Worm (Caenorhabditis elegans) whole organism, young adult: ENCODE results near the gene F11C1.10.

Source experiments
- B0261.1 ChIP-seq: sonication (generic microtip); optimal IDR thresholded peaks from 2 replicates; lab custom pipeline; 2016; ENCODE audit warnings: mild to moderate bottlenecking, missing genetic modification characterization, moderate library complexity, missing compliant biosample characterization
- D2030.7 ChIP-seq: fragments of 200-800 bp; sonication (Bioruptor generic); IDR thresholded peaks from 2 replicates; pipeline ENCODE4 v1.3.6; 2022; ENCODE audit warnings: missing genetic modification reagents, missing genetic modification characterization, missing compliant biosample characterization
- F23B12.7 ChIP-seq: sonication (generic microtip); optimal IDR thresholded peaks from 2 replicates; lab custom pipeline; 2017; ENCODE audit warnings: missing genetic modification characterization, mild to moderate bottlenecking, missing compliant biosample characterization, antibody characterized with exemption, moderate library complexity; ENCODE audit not compliant: insufficient read depth
- F33H1.4 ChIP-seq: fragments of 200-800 bp; sonication (Bioruptor generic); IDR thresholded peaks from 2 replicates; pipeline ENCODE4 v1.3.6; 2022; ENCODE audit warnings: missing genetic modification reagents, missing genetic modification characterization, missing compliant biosample characterization
- F52B5.7 ChIP-seq: sonication (generic microtip); optimal IDR thresholded peaks from 2 replicates; lab custom pipeline; 2016; ENCODE audit warnings: mild to moderate bottlenecking, missing genetic modification characterization, missing compliant biosample characterization
- F57C9.4 ChIP-seq: sonication (generic microtip); optimal IDR thresholded peaks from 2 replicates; lab custom pipeline; 2017; ENCODE audit warnings: mild to moderate bottlenecking, missing genetic modification characterization, missing compliant biosample characterization
- K11D2.4 ChIP-seq: fragments of 200-800 bp; sonication (Bioruptor generic); IDR thresholded peaks from 2 replicates; pipeline ENCODE4 v1.3.6; 2022; ENCODE audit warnings: missing genetic modification reagents, missing genetic modification characterization, missing compliant biosample characterization
- T26A5.8 ChIP-seq: sonication (generic microtip); optimal IDR thresholded peaks from 2 replicates; lab custom pipeline; 2016; ENCODE audit warnings: missing genetic modification characterization, missing compliant biosample characterization
- ZK185.1 ChIP-seq: sonication (generic microtip); optimal IDR thresholded peaks from 2 replicates; lab custom pipeline; 2016; ENCODE audit warnings: mild to moderate bottlenecking, missing genetic modification characterization, missing compliant biosample characterization; ENCODE audit not compliant: poor library complexity, severe bottlenecking
- athp-1 ChIP-seq: sonication (generic microtip); optimal IDR thresholded peaks from 2 replicates; lab custom pipeline; 2017; ENCODE audit warnings: mild to moderate bottlenecking, missing genetic modification characterization, missing compliant biosample characterization
- ceh-100 ChIP-seq: fragments of 200-800 bp; sonication (Bioruptor generic); IDR thresholded peaks from 2 replicates; pipeline ENCODE4 v1.3.6; 2022; ENCODE audit warnings: missing genetic modification reagents, missing genetic modification characterization, missing compliant biosample characterization
- chd-7 ChIP-seq: sonication (generic microtip); optimal IDR thresholded peaks from 2 replicates; lab custom pipeline; 2016; ENCODE audit warnings: mild to moderate bottlenecking, missing genetic modification characterization, moderate library complexity, missing compliant biosample characterization
- die-1 ChIP-seq: sonication (generic microtip); optimal IDR thresholded peaks from 2 replicates; lab custom pipeline; 2016; ENCODE audit warnings: missing genotype, mild to moderate bottlenecking, missing genetic modification characterization, missing compliant biosample characterization
- dpff-1 ChIP-seq: sonication (generic microtip); optimal IDR thresholded peaks from 2 replicates; lab custom pipeline; 2017; ENCODE audit warnings: mild to moderate bottlenecking, missing genetic modification characterization, missing compliant biosample characterization
- egl-44 ChIP-seq: fragments of 200-800 bp; sonication (Bioruptor generic); IDR thresholded peaks from 2 replicates; pipeline ENCODE4 v1.3.6; 2022; ENCODE audit warnings: missing genetic modification reagents, missing genetic modification characterization, missing compliant biosample characterization
- ets-4 ChIP-seq: fragments of 200-800 bp; sonication (Bioruptor generic); optimal IDR thresholded peaks from 2 replicates; lab custom pipeline; 2018; ENCODE audit warnings: mild to moderate bottlenecking, missing genetic modification characterization, missing compliant biosample characterization
- hlh-26 ChIP-seq: fragments of 200-800 bp; sonication (Bioruptor generic); conservative IDR thresholded peaks from 2 replicates; pipeline ENCODE4 v1.3.6; 2022; ENCODE audit warnings: missing genetic modification reagents, missing genetic modification characterization, missing compliant biosample characterization
- hmg-1.2 ChIP-seq: fragments of 200-800 bp; sonication (Bioruptor generic); IDR thresholded peaks from 2 replicates; pipeline ENCODE4 v1.3.6; 2022; ENCODE audit warnings: missing genetic modification reagents, missing genetic modification characterization, missing compliant biosample characterization
- hsf-1 ChIP-seq: fragments of 200-800 bp; sonication (Bioruptor generic); IDR thresholded peaks from 2 replicates; pipeline ENCODE4 v1.3.6; 2022; ENCODE audit warnings: missing genetic modification reagents, missing genetic modification characterization, missing compliant biosample characterization
- let-526 ChIP-seq: fragments of 200-800 bp; sonication (Bioruptor generic); IDR thresholded peaks from 2 replicates; pipeline ENCODE4 v1.3.6; 2022; ENCODE audit warnings: missing genetic modification reagents, missing genetic modification characterization, missing compliant biosample characterization
- lin-26 ChIP-seq: fragments of 200-800 bp; sonication (Bioruptor generic); IDR thresholded peaks from 2 replicates; pipeline ENCODE4 v1.3.6; 2022; ENCODE audit warnings: missing genetic modification reagents, missing genetic modification characterization, missing compliant biosample characterization
- lin-35 ChIP-seq, 3 experiments: fragments of 150-350 bp in 2 of 3; sonication (generic microtip) in 1 of 3; optimal IDR thresholded peaks; 2 replicates each; lab custom pipeline; 2014 to 2018; ENCODE audit warnings: missing biosample characterization in 3 of 3, missing genetic modification characterization in 3 of 3, missing genetic modification reagents in 3 of 3
- madf-6 ChIP-seq: fragments of 200-800 bp; sonication (Bioruptor generic); IDR thresholded peaks from 2 replicates; pipeline ENCODE4 v1.3.6; 2022; ENCODE audit warnings: missing genetic modification reagents, missing genetic modification characterization, missing compliant biosample characterization
- nfya-2 ChIP-seq: fragments of 200-800 bp; sonication (Bioruptor generic); IDR thresholded peaks from 2 replicates; pipeline ENCODE4 v1.3.6; 2022; ENCODE audit warnings: missing genetic modification reagents, missing genetic modification characterization, missing compliant biosample characterization
- nfyb-1 ChIP-seq: fragments of 200-800 bp; sonication (Bioruptor generic); IDR thresholded peaks from 2 replicates; pipeline ENCODE4 v1.3.6; 2022; ENCODE audit warnings: missing genetic modification reagents, missing genetic modification characterization, missing compliant biosample characterization
- nhr-179 ChIP-seq: sonication (generic microtip); optimal IDR thresholded peaks from 2 replicates; lab custom pipeline; 2016; ENCODE audit warnings: mild to moderate bottlenecking, missing genetic modification characterization, missing compliant biosample characterization
- nhr-27 ChIP-seq: fragments of 200-800 bp; sonication (Bioruptor generic); optimal IDR thresholded peaks from 2 replicates; lab custom pipeline; 2018; ENCODE audit warnings: mild to moderate bottlenecking, missing genetic modification characterization, moderate library complexity, missing compliant biosample characterization
- rcor-1 ChIP-seq: fragments of 200-800 bp; sonication (Bioruptor generic); IDR thresholded peaks from 2 replicates; pipeline ENCODE4 v1.3.6; 2022; ENCODE audit warnings: missing genetic modification reagents, missing genetic modification characterization, missing compliant biosample characterization
- rpc-1 ChIP-seq, 2 experiments: fragments of 150-350 bp in 1 of 2; sonication (generic microtip) in 1 of 2; optimal IDR thresholded peaks; 2 replicates each; lab custom pipeline; 2014 to 2018; ENCODE audit warnings: missing biosample characterization in 1 of 2, missing genetic modification characterization in 1 of 2, missing genetic modification reagents in 1 of 2, missing genotype in 1 of 2
- sdz-38 ChIP-seq: sonication (generic microtip); optimal IDR thresholded peaks from 2 replicates; lab custom pipeline; 2016; ENCODE audit warnings: missing genotype, missing genetic modification characterization, missing compliant biosample characterization
- snpc-1.3 ChIP-seq: sonication (generic microtip); optimal IDR thresholded peaks from 2 replicates; lab custom pipeline; 2017; ENCODE audit warnings: missing genetic modification characterization, mild to moderate bottlenecking, missing compliant biosample characterization, antibody characterized with exemption, moderate library complexity, missing genotype, missing genetic modification reagents; ENCODE audit not compliant: insufficient read depth
- snpc-3.4 ChIP-seq: sonication (generic microtip); optimal IDR thresholded peaks from 2 replicates; lab custom pipeline; 2017; ENCODE audit warnings: missing genetic modification characterization, mild to moderate bottlenecking, missing compliant biosample characterization, antibody characterized with exemption, moderate library complexity, missing genotype, missing genetic modification reagents
- snpc-4 ChIP-seq, 5 experiments: fragments of 150-350 bp in 1 of 5; sonication (generic microtip) in 4 of 5; optimal IDR thresholded peaks; 2 replicates each; lab custom pipeline; 2014 to 2018; ENCODE audit warnings: missing genetic modification characterization in 5 of 5, missing biosample characterization in 3 of 5, antibody characterized with exemption in 2 of 5, mild to moderate bottlenecking in 2 of 5, missing compliant biosample characterization in 2 of 5, missing genotype in 2 of 5, moderate library complexity in 2 of 5, missing genetic modification reagents in 1 of 5
- sptf-2 ChIP-seq: fragments of 200-800 bp; sonication (Bioruptor generic); optimal IDR thresholded peaks from 2 replicates; lab custom pipeline; 2018; ENCODE audit warnings: mild to moderate bottlenecking, missing genetic modification characterization, missing compliant biosample characterization
- tbp1 ChIP-seq: fragments of 200-800 bp; sonication (Bioruptor generic); optimal IDR thresholded peaks from 2 replicates; lab custom pipeline; 2018; ENCODE audit warnings: mild to moderate bottlenecking, missing genetic modification characterization, missing compliant biosample characterization
- unc-62 ChIP-seq: fragments of 150-350 bp; optimal IDR thresholded peaks from 2 replicates; lab custom pipeline; 2014; ENCODE audit warnings: missing biosample characterization, missing genetic modification reagents, missing genetic modification characterization
- xnd-1 ChIP-seq: sonication (generic microtip); optimal IDR thresholded peaks from 2 replicates; lab custom pipeline; 2016; ENCODE audit warnings: missing genotype, missing genetic modification reagents, missing genetic modification characterization, missing compliant biosample characterization
- ztf-25 ChIP-seq: fragments of 200-800 bp; sonication (Bioruptor generic); IDR thresholded peaks from 2 replicates; pipeline ENCODE4 v1.3.6; 2022; ENCODE audit warnings: missing genetic modification reagents, missing genetic modification characterization, missing compliant biosample characterization
- ztf-28 ChIP-seq: fragments of 200-800 bp; sonication (Bioruptor generic); IDR thresholded peaks from 2 replicates; pipeline ENCODE4 v1.3.6; 2022; ENCODE audit warnings: missing genetic modification reagents, missing genetic modification characterization, missing compliant biosample characterization
- ztf-3 ChIP-seq: fragments of 200-800 bp; sonication (Bioruptor generic); optimal IDR thresholded peaks from 2 replicates; lab custom pipeline; 2018; ENCODE audit warnings: mild to moderate bottlenecking, missing genetic modification characterization, missing compliant biosample characterization

Gene F11C1.10

ce11 chrX:12935694-12936093 is 41.2 kb upstream of the F11C1.10 start:
- peak; percentile 20 for TF ChIP-seq unc-62 (GFP tag; lab: Kevin White, UChicago)
- no peak for TF ChIP-seq F33H1.4 (GFP tag; lab: Robert Waterston, UW)

- no peak for TF ChIP-seq ztf-3 (GFP tag; lab: Kevin White, UChicago)
- no peak for TF ChIP-seq T26A5.8 (tag; lab: Kevin White, UChicago)
- no peak for TF ChIP-seq nfya-2 (GFP tag; lab: Robert Waterston, UW)
- no peak for TF ChIP-seq snpc-3.4
- no peak for TF ChIP-seq snpc-4 (GFP tag; optimal IDR thresholded peaks at IDR 0.05; lab: Kevin White, UChicago)
- peak in 1 of 4 experiments; percentile 22 for TF ChIP-seq snpc-4 (tag; optimal IDR thresholded peaks at IDR 0.05; lab: Kevin White, UChicago)
- TF ChIP-seq tbp1 (GFP tag; lab: Kevin White, UChicago), result peak; percentile 86
- TF ChIP-seq hsf-1 (GFP tag; lab: Robert Waterston, UW), result no peak
- no peak for TF ChIP-seq xnd-1 (tag; lab: Kevin White, UChicago)
- TF ChIP-seq hmg-1.2 (GFP tag; lab: Robert Waterston, UW), result peak; percentile 48
- peak; percentile 34 for TF ChIP-seq chd-7 (tag; lab: Kevin White, UChicago)
- TF ChIP-seq dpff-1, result no peak
- TF ChIP-seq let-526 (GFP tag; lab: Robert Waterston, UW), result no peak
- no peak for TF ChIP-seq snpc-1.3
- TF ChIP-seq ceh-100 (GFP tag; lab: Robert Waterston, UW), result no peak
- peak; percentile 74 for TF ChIP-seq rpc-1 (optimal IDR thresholded peaks at IDR 0.05; lab: Kevin White, UChicago)
- peak; percentile 85 for TF ChIP-seq rpc-1 (tag; optimal IDR thresholded peaks at IDR 0.05; lab: Kevin White, UChicago)
- TF ChIP-seq F23B12.7, result no peak
- peak; percentile 71 for TF ChIP-seq B0261.1 (tag; lab: Kevin White, UChicago)
- TF ChIP-seq die-1 (tag; lab: Kevin White, UChicago), result peak; percentile 58
- no peak for TF ChIP-seq nhr-179 (tag; lab: Kevin White, UChicago)
- TF ChIP-seq ztf-25 (GFP tag; lab: Robert Waterston, UW), result 0 out of 2 replicates have a peak, but pooled peaks have one; percentile 4
- TF ChIP-seq hlh-26 (GFP tag; lab: Robert Waterston, UW), result no peak
- TF ChIP-seq F52B5.7, result no peak
- TF ChIP-seq D2030.7 (GFP tag; lab: Robert Waterston, UW), result peak; percentile 30; the same call in 1 of the 2 replicates
- TF ChIP-seq lin-26 (GFP tag; lab: Robert Waterston, UW), result peak; percentile 87
- 0 out of 2 replicates have a peak, but pooled peaks have one; percentile 51 for TF ChIP-seq ztf-28
- TF ChIP-seq madf-6 (GFP tag; lab: Robert Waterston, UW), result peak; percentile 17; the same call in 1 of the 2 replicates
- no peak for TF ChIP-seq F57C9.4 (tag; lab: Kevin White, UChicago)
- TF ChIP-seq ZK185.1 (tag; lab: Kevin White, UChicago), result peak; percentile 26
- TF ChIP-seq ets-4 (GFP tag; lab: Kevin White, UChicago), result no peak
- 0 out of 2 replicates have a peak, but pooled peaks have one; percentile 27 for TF ChIP-seq egl-44
- TF ChIP-seq rcor-1 (GFP tag; lab: Robert Waterston, UW), result peak; percentile 56; the same call in 1 of the 2 replicates
- no peak for TF ChIP-seq nhr-27
- TF ChIP-seq, all 124 proteins: peak for 15
Observed at ce11 chrX:12937521-12937920, 39.4 kb upstream of the F11C1.10 start.

ce11 chrX:12940811-12941210 is 36.1 kb upstream of the F11C1.10 start, which contains the start of gene gmap-3:
gmap-3 (minus strand) TSS chrX:12940958.
- TF ChIP-seq athp-1, result no peak
- no peak for TF ChIP-seq snpc-3.4
- no peak for TF ChIP-seq sptf-2 (GFP tag; lab: Kevin White, UChicago)
- TF ChIP-seq sdz-38 (tag; lab: Kevin White, UChicago), result no peak
- no peak for TF ChIP-seq lin-35 (GFP tag; optimal IDR thresholded peaks at IDR 0.05; lab: Kevin White, UChicago)
- no peak for TF ChIP-seq hlh-26 (GFP tag; lab: Robert Waterston, UW)
- TF ChIP-seq K11D2.4 (GFP tag; lab: Robert Waterston, UW), result no peak
- TF ChIP-seq nfyb-1 (GFP tag; lab: Robert Waterston, UW), result no peak
